Fruit fly (Drosophila melanogaster) whole organism, wandering third instar larva: ENCODE data around the gene CG3630.

ENCODE experiments used
- CG32264 ChIP-seq: fragments of 200-800 bp; sonication (Bioruptor generic); optimal IDR thresholded peaks from 2 replicates; lab custom pipeline; 2016; ENCODE audit warnings: missing biosample characterization, missing genetic modification characterization
- CG9705 ChIP-seq: fragments of 200-800 bp; sonication (Bioruptor generic); optimal IDR thresholded peaks from 2 replicates; lab custom pipeline; 2018; ENCODE audit warnings: missing biosample characterization, mild to moderate bottlenecking, missing genetic modification characterization
- CrebA ChIP-seq: fragments of 200-800 bp; sonication (Bioruptor generic); optimal IDR thresholded peaks from 2 replicates; lab custom pipeline; 2016; ENCODE audit warnings: missing biosample characterization, mild to moderate bottlenecking, missing genetic modification characterization, borderline replicate concordance
- Dfd ChIP-seq: fragments of >200 bp; optimal IDR thresholded peaks from 2 replicates; lab custom pipeline; 2017; ENCODE audit warnings: missing biosample characterization, missing genetic modification characterization
- Dif ChIP-seq: fragments of 200-275, 200-300 bp; sonication (Bioruptor generic); optimal IDR thresholded peaks from 2 replicates; lab custom pipeline; 2018; ENCODE audit warnings: missing biosample characterization, missing genetic modification characterization; ENCODE audit not compliant: partially characterized antibody
- GATAd ChIP-seq: sonication (Bioruptor generic); optimal IDR thresholded peaks from 2 replicates; lab custom pipeline; 2016; ENCODE audit warnings: missing biosample characterization, missing genetic modification characterization
- HLH106 ChIP-seq: fragments of 200-800 bp; optimal IDR thresholded peaks from 3 replicates; lab custom pipeline; 2019; ENCODE audit warnings: missing biosample characterization, mild to moderate bottlenecking, missing genetic modification characterization, moderate library complexity
- Hnf4 ChIP-seq: fragments of 200-800 bp; sonication (Bioruptor generic); optimal IDR thresholded peaks from 2 replicates; lab custom pipeline; 2016; ENCODE audit warnings: missing biosample characterization, mild to moderate bottlenecking, missing genetic modification characterization
- Hr83 ChIP-seq: fragments of 200-300 bp; sonication (Bioruptor generic); optimal IDR thresholded peaks from 2 replicates; lab custom pipeline; 2016; ENCODE audit warnings: missing biosample characterization, mild to moderate bottlenecking, missing genetic modification characterization, moderate library complexity; ENCODE audit not compliant: poor library complexity, severe bottlenecking
- Jra ChIP-seq: sonication (Bioruptor generic); optimal IDR thresholded peaks from 2 replicates; lab custom pipeline; 2016; ENCODE audit warnings: missing biosample characterization, missing genetic modification characterization
- Mio ChIP-seq: sonication (Bioruptor generic); optimal IDR thresholded peaks from 2 replicates; lab custom pipeline; 2016; ENCODE audit warnings: missing biosample characterization, missing genetic modification characterization
- Myc ChIP-seq: fragments of >200 bp; optimal IDR thresholded peaks from 2 replicates; lab custom pipeline; 2017
- N ChIP-seq: fragments of >200 bp; optimal IDR thresholded peaks from 2 replicates; lab custom pipeline; 2018; ENCODE audit warnings: missing biosample characterization, missing external identifiers, missing genetic modification characterization
- OdsH ChIP-seq: fragments of 200-800 bp; sonication (Bioruptor generic); optimal IDR thresholded peaks from 2 replicates; lab custom pipeline; 2016; ENCODE audit warnings: missing biosample characterization, mild to moderate bottlenecking, missing genetic modification characterization
- Rel ChIP-seq, 2 experiments: fragments of 200-800 bp; sonication (Bioruptor generic) in 1 of 2; optimal IDR thresholded peaks; 2 replicates in 1 of 2; 3 replicates in 1 of 2; lab custom pipeline; 2016 to 2019; ENCODE audit warnings: mild to moderate bottlenecking in 2 of 2, missing biosample characterization in 2 of 2, missing genetic modification characterization in 2 of 2, moderate library complexity in 1 of 2
- Sp1 ChIP-seq: fragments of 200-800 bp; sonication (Bioruptor generic); optimal IDR thresholded peaks from 3 replicates; lab custom pipeline; 2019; ENCODE audit warnings: missing biosample characterization, mild to moderate bottlenecking, missing genetic modification characterization, moderate library complexity
- br ChIP-seq: fragments of 200-800 bp; sonication (Bioruptor generic); optimal IDR thresholded peaks from 2 replicates; lab custom pipeline; 2016; ENCODE audit warnings: missing biosample characterization, missing genetic modification characterization
- dmrt93B ChIP-seq: fragments of 200-800 bp; sonication (Bioruptor generic); optimal IDR thresholded peaks from 2 replicates; lab custom pipeline; 2018; ENCODE audit warnings: missing biosample characterization, mild to moderate bottlenecking, missing genetic modification characterization
- dsf ChIP-seq: sonication (Bioruptor generic); optimal IDR thresholded peaks from 2 replicates; lab custom pipeline; 2016; ENCODE audit warnings: missing biosample characterization, missing genetic modification characterization, borderline replicate concordance
- foxo ChIP-seq, 2 experiments: fragments of 200-800 bp; sonication (Bioruptor generic); optimal IDR thresholded peaks; 2 replicates in 1 of 2; 3 replicates in 1 of 2; lab custom pipeline; 2016 to 2017; ENCODE audit warnings: missing biosample characterization in 2 of 2, missing genetic modification characterization in 2 of 2
- fru ChIP-seq: fragments of 200-800 bp; sonication (Bioruptor generic); optimal IDR thresholded peaks from 3 replicates; lab custom pipeline; 2016; ENCODE audit warnings: missing biosample characterization, mild to moderate bottlenecking, missing genetic modification characterization
- h ChIP-seq: fragments of 200-800 bp; sonication (Bioruptor generic); optimal IDR thresholded peaks from 3 replicates; lab custom pipeline; 2016; ENCODE audit warnings: missing biosample characterization, mild to moderate bottlenecking, missing genetic modification characterization
- jim ChIP-seq: fragments of 175-275, 200-325 bp; sonication (Bioruptor generic); optimal IDR thresholded peaks from 2 replicates; lab custom pipeline; 2016; ENCODE audit warnings: missing biosample characterization, mild to moderate bottlenecking, missing genetic modification characterization
- lola ChIP-seq: fragments of >200 bp; optimal IDR thresholded peaks from 2 replicates; lab custom pipeline; 2017; ENCODE audit warnings: missing biosample characterization, missing genetic modification characterization
- pan ChIP-seq: fragments of >200 bp; optimal IDR thresholded peaks from 2 replicates; lab custom pipeline; 2017
- psq ChIP-seq: fragments of 200-800 bp; sonication (Bioruptor generic); optimal IDR thresholded peaks from 3 replicates; lab custom pipeline; 2017; ENCODE audit warnings: missing biosample characterization, mild to moderate bottlenecking, missing genetic modification characterization, moderate library complexity
- rgr ChIP-seq: fragments of 200-800 bp; sonication (Bioruptor generic); optimal IDR thresholded peaks from 3 replicates; lab custom pipeline; 2016; ENCODE audit warnings: missing biosample characterization, mild to moderate bottlenecking, missing genetic modification characterization
- sage ChIP-seq: fragments of 200-800 bp; sonication (Bioruptor generic); optimal IDR thresholded peaks from 2 replicates; lab custom pipeline; 2016; ENCODE audit warnings: missing biosample characterization, mild to moderate bottlenecking, missing genetic modification characterization
- sv ChIP-seq: fragments of 200-800 bp; sonication (Bioruptor generic); optimal IDR thresholded peaks from 3 replicates; lab custom pipeline; 2016; ENCODE audit warnings: missing biosample characterization, missing genetic modification characterization
- usp ChIP-seq: fragments of >200 bp; optimal IDR thresholded peaks from 2 replicates; lab custom pipeline; 2017; ENCODE audit warnings: missing biosample characterization, missing genetic modification characterization

Gene CG3630

dm6 chrX:2163358-2163757, 1.4 kb downstream of the CG3630 start:
- TF ChIP-seq Sp1 (no peak), sv (no peak), CG32264 (GFP tag; lab: Kevin White, UChicago) (no peak), pan (no peak), rgr (GFP tag; lab: Kevin White, UChicago) (no peak)
- TF ChIP-seq, all 38 proteins: peak for 0

dm6 chrX:2165394-2165793, 3.4 kb downstream of the CG3630 start:
- TF ChIP-seq Hr83 (GFP tag; lab: Kevin White, UChicago) (no peak), Rel (GFP tag; optimal IDR thresholded peaks at IDR 0.05; lab: Kevin White, UChicago) (no peak), Rel (tag; optimal IDR thresholded peaks at IDR 0.05; lab: Kevin White, UChicago) (no peak), dmrt93B (no peak), usp (GFP tag; lab: Kevin White, UChicago) (no peak), N (GFP tag; lab: Kevin White, UChicago) (no peak), Hnf4 (GFP tag; lab: Kevin White, UChicago) (no peak), OdsH (GFP tag; lab: Kevin White, UChicago) (no peak), lola (GFP tag; lab: Kevin White, UChicago) (no peak), h (GFP tag; lab: Kevin White, UChicago) (no peak), GATAd (GFP tag; lab: Kevin White, UChicago) (no peak), CG9705 (no peak), dsf (GFP tag; lab: Kevin White, UChicago) (no peak), Dif (GFP tag; lab: Kevin White, UChicago) (no peak), Jra (GFP tag; lab: Kevin White, UChicago) (no peak), sv (no peak), HLH106 (no peak)

dm6 chrX:2166129-2166528, 4.1 kb downstream of the CG3630 start:
- TF ChIP-seq Jra (GFP tag; lab: Kevin White, UChicago) (no peak), jim (no peak), dsf (GFP tag; lab: Kevin White, UChicago) (no peak), Dfd (GFP tag; lab: Kevin White, UChicago) (no peak), CG9705 (no peak), rgr (GFP tag; lab: Kevin White, UChicago) (no peak), br (GFP tag; lab: Kevin White, UChicago) (no peak), Dif (GFP tag; lab: Kevin White, UChicago) (no peak), Mio (GFP tag; lab: Kevin White, UChicago) (no peak), Sp1 (no peak)

- TF ChIP-seq HLH106 (no peak), psq (GFP tag; lab: Kevin White, UChicago) (no peak), usp (GFP tag; lab: Kevin White, UChicago) (no peak), Myc (no peak), sv (no peak), h (GFP tag; lab: Kevin White, UChicago) (no peak), N (GFP tag; lab: Kevin White, UChicago) (no peak), pan (no peak), Hnf4 (GFP tag; lab: Kevin White, UChicago) (no peak), br (GFP tag; lab: Kevin White, UChicago) (no peak), fru (GFP tag; lab: Kevin White, UChicago) (no peak), CrebA (no peak), foxo (GFP tag; optimal IDR thresholded peaks at IDR 0.05; lab: Kevin White, UChicago) (no peak), sage (GFP tag; lab: Kevin White, UChicago) (no peak), CG9705 (no peak), Hr83 (GFP tag; lab: Kevin White, UChicago) (no peak), Dif (GFP tag; lab: Kevin White, UChicago) (no peak)
Observed at dm6 chrX:2168485-2169199, 6.6 kb downstream of the CG3630 start.

- no peak for TF ChIP-seq HLH106
- peak; percentile 60 for TF ChIP-seq Myc
Observed at dm6 chrX:2170424-2170823, 8.4 kb downstream of the CG3630 start.
